Worm (Caenorhabditis elegans): Measurements from ENCODE around the gene C33D9.13.
A peak's percentile ranks its signal among the peaks of the same experiment; 100 is the strongest.

C33D9.13 gene

ce11 chrIV:8819471-8819870 lies 34.4 kb upstream of the C33D9.13 start:
- no peak for TF ChIP-seq tab-1 (GFP tag; IDR thresholded peaks at IDR 0.05)

- TF ChIP-seq cog-1 (tag; optimal IDR thresholded peaks at IDR 0.05): no peak
- no peak for TF ChIP-seq ref-1 (GFP tag; conservative IDR thresholded peaks at IDR 0.05)
- no peak for TF ChIP-seq ztf-23 (GFP tag; IDR thresholded peaks at IDR 0.05)
- no peak for TF ChIP-seq flt-1 (GFP tag; IDR thresholded peaks at IDR 0.05)
- no peak for TF ChIP-seq ztf-29 (GFP tag; IDR thresholded peaks at IDR 0.05)
- no peak for TF ChIP-seq T22C8.4 (GFP tag; IDR thresholded peaks at IDR 0.05)
- TF ChIP-seq med-1 (GFP tag; optimal IDR thresholded peaks at IDR 0.05; ENCODE audit: insufficient read depth): no peak
- no peak for TF ChIP-seq tab-1 (GFP tag; IDR thresholded peaks at IDR 0.05)
- TF ChIP-seq klf-2 (GFP tag; conservative IDR thresholded peaks at IDR 0.05): no peak
These were observed 32.6 kb upstream of the C33D9.13 start, which contains the start of gene T28C6.10 for ce11 chrIV:8817639-8818038. T28C6.10 (plus strand) TSS chrIV:8817939.

ce11 chrIV:8816617-8817016 lies 31.5 kb upstream of the C33D9.13 start:
- TF ChIP-seq ztf-23 (GFP tag; IDR thresholded peaks at IDR 0.05) (0 out of 2 replicates have a peak, but pooled peaks have one; percentile 10), T22C8.4 (GFP tag; IDR thresholded peaks at IDR 0.05) (no peak), flt-1 (GFP tag; IDR thresholded peaks at IDR 0.05) (0 out of 2 replicates have a peak, but pooled peaks have one; percentile 20), ztf-29 (GFP tag; IDR thresholded peaks at IDR 0.05) (no peak), klf-2 (GFP tag; conservative IDR thresholded peaks at IDR 0.05) (no peak), tab-1 (GFP tag; IDR thresholded peaks at IDR 0.05) (no peak)

ce11 chrIV:8816029-8816428 lies 31.0 kb upstream of the C33D9.13 start, which contains the start of gene grsp-2:
grsp-2 (plus strand) TSS chrIV:8816329.
- TF ChIP-seq ztf-23 (GFP tag; IDR thresholded peaks at IDR 0.05): no peak

ce11 chrIV:8815162-8815561 lies 30.1 kb upstream of the C33D9.13 start:
- TF ChIP-seq cog-1 (tag; optimal IDR thresholded peaks at IDR 0.05): no peak

ce11 chrIV:8813614-8814013 lies 28.5 kb upstream of the C33D9.13 start, which contains the start of gene exc-5:
exc-5 (minus strand) TSS chrIV:8813670.
- no peak for TF ChIP-seq T22C8.4 (GFP tag; IDR thresholded peaks at IDR 0.05)
- TF ChIP-seq med-1 (GFP tag; optimal IDR thresholded peaks at IDR 0.05; ENCODE audit: insufficient read depth): no peak
- no peak for TF ChIP-seq ztf-23 (GFP tag; IDR thresholded peaks at IDR 0.05)
- TF ChIP-seq tab-1 (GFP tag; IDR thresholded peaks at IDR 0.05): no peak
- TF ChIP-seq klf-2 (GFP tag; conservative IDR thresholded peaks at IDR 0.05): no peak
- TF ChIP-seq flt-1 (GFP tag; IDR thresholded peaks at IDR 0.05): no peak
- no peak for TF ChIP-seq ztf-29 (GFP tag; IDR thresholded peaks at IDR 0.05)
- no peak for TF ChIP-seq ref-1 (GFP tag; conservative IDR thresholded peaks at IDR 0.05)
- no peak for TF ChIP-seq cog-1 (tag; optimal IDR thresholded peaks at IDR 0.05)

ce11 chrIV:8807327-8807726 lies 22.2 kb upstream of the C33D9.13 start:
- TF ChIP-seq klf-2 (GFP tag; conservative IDR thresholded peaks at IDR 0.05): no peak
- no peak for TF ChIP-seq tab-1 (GFP tag; IDR thresholded peaks at IDR 0.05)
- TF ChIP-seq cog-1 (tag; optimal IDR thresholded peaks at IDR 0.05): no peak
- no peak for TF ChIP-seq T22C8.4 (GFP tag; IDR thresholded peaks at IDR 0.05)
- TF ChIP-seq med-1 (GFP tag; optimal IDR thresholded peaks at IDR 0.05; ENCODE audit: insufficient read depth): no peak
- no peak for TF ChIP-seq ztf-29 (GFP tag; IDR thresholded peaks at IDR 0.05)
- TF ChIP-seq ref-1 (GFP tag; conservative IDR thresholded peaks at IDR 0.05): no peak
- no peak for TF ChIP-seq ztf-23 (GFP tag; IDR thresholded peaks at IDR 0.05)
- TF ChIP-seq flt-1 (GFP tag; IDR thresholded peaks at IDR 0.05): no peak

- TF ChIP-seq med-1 (GFP tag; optimal IDR thresholded peaks at IDR 0.05; ENCODE audit: insufficient read depth) (no peak), klf-2 (GFP tag; conservative IDR thresholded peaks at IDR 0.05) (no peak), flt-1 (GFP tag; IDR thresholded peaks at IDR 0.05) (no peak), ztf-23 (GFP tag; IDR thresholded peaks at IDR 0.05) (no peak), cog-1 (tag; optimal IDR thresholded peaks at IDR 0.05) (no peak), ref-1 (GFP tag; conservative IDR thresholded peaks at IDR 0.05) (no peak), ztf-29 (GFP tag; IDR thresholded peaks at IDR 0.05) (no peak), tab-1 (GFP tag; IDR thresholded peaks at IDR 0.05) (no peak), T22C8.4 (GFP tag; IDR thresholded peaks at IDR 0.05) (no peak)
These were observed 13.2 kb upstream of the C33D9.13 start, which contains the start of gene clec-182 for ce11 chrIV:8798255-8798654. clec-182 (minus strand) TSS chrIV:8798355.

- TF ChIP-seq tab-1 (GFP tag; IDR thresholded peaks at IDR 0.05) (no peak), ztf-29 (GFP tag; IDR thresholded peaks at IDR 0.05) (no peak)
These were observed 11.2 kb upstream of the C33D9.13 start for ce11 chrIV:8796246-8796645.

- TF ChIP-seq med-1 (GFP tag; optimal IDR thresholded peaks at IDR 0.05; ENCODE audit: insufficient read depth) (no peak), flt-1 (GFP tag; IDR thresholded peaks at IDR 0.05) (no peak), klf-2 (GFP tag; conservative IDR thresholded peaks at IDR 0.05) (no peak), ref-1 (GFP tag; conservative IDR thresholded peaks at IDR 0.05) (no peak), ztf-29 (GFP tag; IDR thresholded peaks at IDR 0.05) (no peak), tab-1 (GFP tag; IDR thresholded peaks at IDR 0.05) (no peak), cog-1 (tag; optimal IDR thresholded peaks at IDR 0.05) (no peak), T22C8.4 (GFP tag; IDR thresholded peaks at IDR 0.05) (no peak), ztf-23 (GFP tag; IDR thresholded peaks at IDR 0.05) (no peak)
These were observed 10.0 kb upstream of the C33D9.13 start for ce11 chrIV:8794895-8795665.

- no peak for TF ChIP-seq ref-1 (GFP tag; conservative IDR thresholded peaks at IDR 0.05)
- TF ChIP-seq med-1 (GFP tag; optimal IDR thresholded peaks at IDR 0.05; ENCODE audit: insufficient read depth): no peak
- no peak for TF ChIP-seq cog-1 (tag; optimal IDR thresholded peaks at IDR 0.05)
- TF ChIP-seq flt-1 (GFP tag; IDR thresholded peaks at IDR 0.05): no peak
- no peak for TF ChIP-seq ztf-23 (GFP tag; IDR thresholded peaks at IDR 0.05)
- no peak for TF ChIP-seq tab-1 (GFP tag; IDR thresholded peaks at IDR 0.05)
- no peak for TF ChIP-seq T22C8.4 (GFP tag; IDR thresholded peaks at IDR 0.05)
- TF ChIP-seq klf-2 (GFP tag; conservative IDR thresholded peaks at IDR 0.05): no peak
- TF ChIP-seq ztf-29 (GFP tag; IDR thresholded peaks at IDR 0.05): no peak
These were observed 8.1 kb upstream of the C33D9.13 start for ce11 chrIV:8793223-8793622.
